Fruit fly (Drosophila melanogaster) whole organism, prepupa: ENCODE data around the gene CG13720.
A peak's percentile ranks its signal among the peaks of the same experiment; 100 is the strongest.

Experiments used
- Blimp-1 ChIP-seq: fragments of 200-800 bp; sonication (Bioruptor generic); optimal IDR thresholded peaks from 3 replicates; lab custom pipeline; 2017; ENCODE audit warnings: missing biosample characterization, missing genetic modification characterization, mild to moderate bottlenecking, moderate library complexity, missing genetic modification reagents
- CG10631 ChIP-seq: fragments of 200-800 bp; sonication (Bioruptor generic); optimal IDR thresholded peaks from 2 replicates; lab custom pipeline; 2016; ENCODE audit warnings: missing biosample characterization, missing genetic modification characterization
- CG10669 ChIP-seq: fragments of 200-800 bp; sonication (Bioruptor generic); optimal IDR thresholded peaks from 3 replicates; lab custom pipeline; 2018; ENCODE audit warnings: missing biosample characterization, mild to moderate bottlenecking, missing genetic modification characterization, moderate library complexity
- CG11762 ChIP-seq: fragments of 200-800 bp; sonication (Bioruptor generic); optimal IDR thresholded peaks from 3 replicates; lab custom pipeline; 2016; ENCODE audit warnings: missing biosample characterization, missing genetic modification characterization; ENCODE audit not compliant: insufficient read depth
- CG11902 ChIP-seq: fragments of 200-800 bp; sonication (Bioruptor generic); optimal IDR thresholded peaks from 3 replicates; lab custom pipeline; 2016; ENCODE audit warnings: missing biosample characterization, missing genetic modification characterization
- CG15336 ChIP-seq: fragments of 200-800 bp; sonication (Bioruptor generic); IDR thresholded peaks from 2 replicates; pipeline ENCODE4 v1.3.6; 2022; ENCODE audit warnings: missing biosample characterization, missing genetic modification characterization
- CG1621 ChIP-seq: fragments of 200-800 bp; sonication (Bioruptor generic); optimal IDR thresholded peaks from 3 replicates; lab custom pipeline; 2018; ENCODE audit warnings: missing biosample characterization, mild to moderate bottlenecking, missing genetic modification characterization
- CG3032 ChIP-seq: fragments of 200-800 bp; optimal IDR thresholded peaks from 2 replicates; lab custom pipeline; 2019; ENCODE audit warnings: missing biosample characterization, mild to moderate bottlenecking, missing genetic modification characterization, moderate library complexity
- CG32006 ChIP-seq: fragments of 200-800 bp; sonication (Bioruptor generic); optimal IDR thresholded peaks from 3 replicates; lab custom pipeline; 2017; ENCODE audit warnings: missing biosample characterization, mild to moderate bottlenecking, missing genetic modification characterization
- CG34406 ChIP-seq: fragments of 200-800 bp; sonication (Bioruptor generic); optimal IDR thresholded peaks from 3 replicates; lab custom pipeline; 2016; ENCODE audit warnings: missing biosample characterization, missing genetic modification characterization
- CG3919 ChIP-seq: fragments of 200-800 bp; sonication (Bioruptor generic); optimal IDR thresholded peaks from 3 replicates; lab custom pipeline; 2016; ENCODE audit warnings: missing biosample characterization, missing genetic modification characterization
- CG4318 ChIP-seq: fragments of 200-800 bp; sonication (Bioruptor generic); optimal IDR thresholded peaks from 3 replicates; lab custom pipeline; 2017; ENCODE audit warnings: missing biosample characterization, mild to moderate bottlenecking, missing genetic modification characterization
- CG6163 ChIP-seq: fragments of 200-800 bp; sonication (Bioruptor generic); IDR thresholded peaks from 3 replicates; pipeline ENCODE4 v1.3.6; 2022; ENCODE audit warnings: missing biosample characterization, missing genetic modification characterization
- CG6792 ChIP-seq: fragments of 200-800 bp; sonication (Bioruptor generic); optimal IDR thresholded peaks from 3 replicates; lab custom pipeline; 2016; ENCODE audit warnings: missing biosample characterization, missing genetic modification characterization
- CG6808 ChIP-seq: fragments of 200-800 bp; sonication (Bioruptor generic); optimal IDR thresholded peaks from 3 replicates; lab custom pipeline; 2017; ENCODE audit warnings: missing biosample characterization, missing genetic modification characterization, mild to moderate bottlenecking, moderate library complexity, missing genetic modification reagents
- CG6854 ChIP-seq: fragments of 200-800 bp; sonication (Bioruptor generic); optimal IDR thresholded peaks from 2 replicates; lab custom pipeline; 2017; ENCODE audit warnings: missing biosample characterization, mild to moderate bottlenecking, missing genetic modification characterization
- CG7368 ChIP-seq: fragments of 200-800 bp; sonication (Bioruptor generic); optimal IDR thresholded peaks from 3 replicates; lab custom pipeline; 2016; ENCODE audit warnings: missing biosample characterization, missing genetic modification characterization
- CG8119 ChIP-seq: fragments of 200-800 bp; sonication (Bioruptor generic); IDR thresholded peaks from 3 replicates; pipeline ENCODE4 v1.3.6; 2022; ENCODE audit warnings: missing biosample characterization, missing genetic modification characterization
- CG8319 ChIP-seq: fragments of 200-800 bp; sonication (Bioruptor generic); optimal IDR thresholded peaks from 3 replicates; lab custom pipeline; 2016; ENCODE audit warnings: missing biosample characterization, missing genetic modification characterization
- CG8632 ChIP-seq: fragments of 200-800 bp; sonication (Bioruptor generic); optimal IDR thresholded peaks from 3 replicates; lab custom pipeline; 2016; ENCODE audit warnings: missing biosample characterization, missing genetic modification characterization
- CG9139 ChIP-seq: fragments of 200-800 bp; sonication (Bioruptor generic); optimal IDR thresholded peaks from 3 replicates; lab custom pipeline; 2017; ENCODE audit warnings: missing biosample characterization, mild to moderate bottlenecking, missing genetic modification characterization
- Eip75B ChIP-seq: fragments of 200-800 bp; sonication (Bioruptor generic); optimal IDR thresholded peaks from 3 replicates; lab custom pipeline; 2016; ENCODE audit warnings: missing biosample characterization, missing genetic modification characterization
- Eip93F ChIP-seq: fragments of 200-800 bp; sonication (Bioruptor generic); optimal IDR thresholded peaks from 2 replicates; lab custom pipeline; 2016; ENCODE audit warnings: missing biosample characterization, mild to moderate bottlenecking, missing genetic modification characterization
- Ets21C ChIP-seq: fragments of 200-800 bp; sonication (Bioruptor generic); optimal IDR thresholded peaks from 3 replicates; lab custom pipeline; 2016; ENCODE audit warnings: missing biosample characterization, missing genetic modification characterization
- Ets96B ChIP-seq: fragments of 200-800 bp; optimal IDR thresholded peaks from 2 replicates; lab custom pipeline; 2019; ENCODE audit warnings: missing biosample characterization, mild to moderate bottlenecking, missing genetic modification characterization, moderate library complexity
- Gug ChIP-seq: fragments of 200-800 bp; sonication (Bioruptor generic); IDR thresholded peaks from 2 replicates; pipeline ENCODE4 v1.3.6; 2022; ENCODE audit warnings: missing biosample characterization, missing genetic modification characterization
- Hr38 ChIP-seq: sonication (Bioruptor generic); optimal IDR thresholded peaks from 2 replicates; lab custom pipeline; 2016; ENCODE audit warnings: missing biosample characterization, missing genetic modification characterization
- Hr39 ChIP-seq: fragments of 200-800 bp; sonication (Bioruptor generic); optimal IDR thresholded peaks from 2 replicates; lab custom pipeline; 2016; ENCODE audit warnings: missing biosample characterization, missing genetic modification characterization
- Hr4 ChIP-seq: fragments of 200-800 bp; sonication (Bioruptor generic); optimal IDR thresholded peaks from 3 replicates; lab custom pipeline; 2016; ENCODE audit warnings: missing biosample characterization, missing genetic modification characterization
- Lpt ChIP-seq: fragments of 200-800 bp; sonication (Bioruptor generic); optimal IDR thresholded peaks from 3 replicates; lab custom pipeline; 2016; ENCODE audit warnings: missing biosample characterization, missing genetic modification characterization
- Met ChIP-seq: fragments of 200-800 bp; sonication (Bioruptor generic); optimal IDR thresholded peaks from 3 replicates; lab custom pipeline; 2016; ENCODE audit warnings: missing biosample characterization, missing genetic modification characterization
- Sox102F ChIP-seq: fragments of 200-800 bp; sonication (Bioruptor generic); optimal IDR thresholded peaks from 2 replicates; lab custom pipeline; 2016; ENCODE audit warnings: missing biosample characterization, mild to moderate bottlenecking, missing genetic modification characterization
- Sox14 ChIP-seq: fragments of 200-800 bp; sonication (Bioruptor generic); optimal IDR thresholded peaks from 3 replicates; lab custom pipeline; 2016; ENCODE audit warnings: missing biosample characterization, missing genetic modification characterization
- Sox15 ChIP-seq: fragments of 200-800 bp; sonication (Bioruptor generic); optimal IDR thresholded peaks from 3 replicates; lab custom pipeline; 2016; ENCODE audit warnings: missing biosample characterization, missing genetic modification characterization
- achi ChIP-seq: fragments of 200-800 bp; sonication (Bioruptor generic); optimal IDR thresholded peaks from 3 replicates; lab custom pipeline; 2016; ENCODE audit warnings: missing biosample characterization, missing genetic modification characterization
- acj6 ChIP-seq: fragments of 200-800 bp; sonication (Bioruptor generic); optimal IDR thresholded peaks from 3 replicates; lab custom pipeline; 2016; ENCODE audit warnings: missing biosample characterization, missing genetic modification characterization
- cyc ChIP-seq: fragments of 200-800 bp; sonication (Bioruptor generic); optimal IDR thresholded peaks from 3 replicates; lab custom pipeline; 2016; ENCODE audit warnings: missing biosample characterization, missing genetic modification characterization
- dac ChIP-seq: fragments of 200-800 bp; sonication (Bioruptor generic); optimal IDR thresholded peaks from 2 replicates; lab custom pipeline; 2017; ENCODE audit warnings: missing biosample characterization, mild to moderate bottlenecking, missing genetic modification characterization
- dsx ChIP-seq: fragments of 200-800 bp; optimal IDR thresholded peaks from 3 replicates; lab custom pipeline; 2019; ENCODE audit warnings: missing biosample characterization, mild to moderate bottlenecking, missing genetic modification characterization, moderate library complexity; ENCODE audit not compliant: poor library complexity, severe bottlenecking
- eg ChIP-seq: fragments of 200-800 bp; sonication (Bioruptor generic); IDR thresholded peaks from 3 replicates; pipeline ENCODE4 v1.3.6; 2022; ENCODE audit warnings: missing biosample characterization, missing genetic modification characterization
- esn ChIP-seq: fragments of 200-800 bp; sonication (Bioruptor generic); optimal IDR thresholded peaks from 2 replicates; lab custom pipeline; 2016; ENCODE audit warnings: missing biosample characterization, mild to moderate bottlenecking, missing genetic modification characterization, moderate library complexity
- fd85E ChIP-seq: fragments of 200-800 bp; sonication (Bioruptor generic); optimal IDR thresholded peaks from 3 replicates; lab custom pipeline; 2016; ENCODE audit warnings: missing biosample characterization, missing genetic modification characterization
- fkh ChIP-seq: fragments of 200-800 bp; sonication (Bioruptor generic); optimal IDR thresholded peaks from 3 replicates; lab custom pipeline; 2017; ENCODE audit warnings: missing biosample characterization, mild to moderate bottlenecking, missing genetic modification characterization, moderate library complexity
- lz ChIP-seq: fragments of 200-800 bp; sonication (Bioruptor generic); optimal IDR thresholded peaks from 3 replicates; lab custom pipeline; 2016; ENCODE audit warnings: missing biosample characterization, missing genetic modification characterization
- net ChIP-seq: fragments of 200-800 bp; sonication (Bioruptor generic); optimal IDR thresholded peaks from 3 replicates; lab custom pipeline; 2016; ENCODE audit warnings: missing biosample characterization, missing genetic modification characterization
- pdm3 ChIP-seq: fragments of 200-800 bp; sonication (Bioruptor generic); optimal IDR thresholded peaks from 3 replicates; lab custom pipeline; 2016; ENCODE audit warnings: missing biosample characterization, missing genetic modification characterization
- salr ChIP-seq, 2 experiments: fragments of 200-800 bp; sonication (Bioruptor generic); optimal IDR thresholded peaks; 3 replicates each; lab custom pipeline; 2016 to 2018; ENCODE audit warnings: missing biosample characterization in 2 of 2, missing genetic modification characterization in 2 of 2, mild to moderate bottlenecking in 1 of 2
- spab ChIP-seq: fragments of 200-800 bp; sonication (Bioruptor generic); optimal IDR thresholded peaks from 2 replicates; lab custom pipeline; 2017; ENCODE audit warnings: missing biosample characterization, mild to moderate bottlenecking, missing genetic modification characterization, missing genetic modification reagents
- ss ChIP-seq, 2 experiments: fragments of 200-800 bp; sonication (Bioruptor generic); optimal IDR thresholded peaks; 2 replicates in 1 of 2; 3 replicates in 1 of 2; lab custom pipeline; 2017 to 2018; ENCODE audit warnings: mild to moderate bottlenecking in 2 of 2, missing biosample characterization in 2 of 2, missing genetic modification characterization in 2 of 2, moderate library complexity in 1 of 2
- svp ChIP-seq: fragments of 200-800 bp; sonication (Bioruptor generic); peaks from one replicate; lab custom pipeline; 2016; ENCODE audit warnings: missing biosample characterization, missing genetic modification characterization
- vri ChIP-seq: fragments of 200-800 bp; sonication (Bioruptor generic); optimal IDR thresholded peaks from 3 replicates; lab custom pipeline; 2016; ENCODE audit warnings: missing biosample characterization, mild to moderate bottlenecking, missing genetic modification characterization

Gene CG13720

DNA sequence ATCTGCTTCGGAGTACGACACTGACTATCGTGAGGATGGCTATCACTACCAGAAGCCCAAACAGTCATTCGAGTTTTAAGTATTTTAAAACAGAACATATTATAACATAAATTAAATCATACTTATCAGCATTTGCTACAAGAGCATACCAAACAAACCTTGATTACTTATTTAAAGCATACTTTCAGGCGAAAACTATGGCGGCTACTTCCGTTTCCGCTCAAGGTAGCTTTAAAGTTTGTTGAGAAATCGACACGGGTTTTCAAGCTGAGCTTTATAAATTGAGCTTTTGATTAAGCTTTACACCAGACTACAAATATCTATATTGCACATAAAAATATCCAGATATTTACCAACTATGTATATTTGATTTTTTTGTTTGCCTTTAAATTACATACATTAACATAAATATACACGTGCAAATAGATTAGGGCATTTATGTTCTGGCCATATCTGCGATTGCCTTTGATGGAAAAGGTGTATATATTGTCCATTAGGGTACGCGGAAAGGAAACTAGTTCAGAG is 25.3 kb downstream of the CG13720 start:
- no peak for TF ChIP-seq Eip93F (GFP tag; lab: Kevin White, UChicago)
- peak; percentile 71 for TF ChIP-seq net (GFP tag; lab: Kevin White, UChicago)
- no peak for TF ChIP-seq Sox14 (GFP tag; lab: Kevin White, UChicago)
- TF ChIP-seq fkh (GFP tag; lab: Kevin White, UChicago), result no peak
- TF ChIP-seq pdm3 (GFP tag; lab: Kevin White, UChicago), result peak; percentile 60
- peak; percentile 26 for TF ChIP-seq CG11762 (GFP tag; lab: Kevin White, UChicago)
- TF ChIP-seq dac, result peak; percentile 46
- TF ChIP-seq Lpt (GFP tag; lab: Kevin White, UChicago), result no peak
- TF ChIP-seq CG3032 (tag; lab: Kevin White, UChicago), result no peak
- TF ChIP-seq CG9139 (GFP tag; lab: Kevin White, UChicago), result peak; percentile 40
- TF ChIP-seq Blimp-1, result no peak
- TF ChIP-seq Gug (GFP tag; lab: Robert Waterston, UW), result no peak
- peak; percentile 23; the same call in 1 of the 3 replicates for TF ChIP-seq CG8119 (GFP tag; lab: Robert Waterston, UW)
- peak in 1 of 2 experiments; percentile 62 for TF ChIP-seq ss (GFP tag; optimal IDR thresholded peaks at IDR 0.05; lab: Kevin White, UChicago)
- no peak for TF ChIP-seq Hr38 (GFP tag; lab: Kevin White, UChicago)
- TF ChIP-seq Hr4 (GFP tag; lab: Kevin White, UChicago), result peak; percentile 61
- TF ChIP-seq spab (GFP tag; lab: Kevin White, UChicago), result peak; percentile 11
- TF ChIP-seq lz (GFP tag; lab: Kevin White, UChicago), result peak; percentile 23
- TF ChIP-seq CG6854 (GFP tag; lab: Kevin White, UChicago), result no peak
- TF ChIP-seq Sox102F (GFP tag; lab: Kevin White, UChicago), result peak; percentile 16
- TF ChIP-seq CG4318 (GFP tag; lab: Kevin White, UChicago), result no peak
- TF ChIP-seq CG3919 (GFP tag; lab: Kevin White, UChicago), result peak; percentile 71
- TF ChIP-seq Met (GFP tag; lab: Kevin White, UChicago), result peak; percentile 37
- TF ChIP-seq Sox15 (GFP tag; lab: Kevin White, UChicago), result no peak
- TF ChIP-seq CG10669, result peak; percentile 48
- no peak for TF ChIP-seq CG11902 (GFP tag; lab: Kevin White, UChicago)
- TF ChIP-seq Ets96B (tag; lab: Kevin White, UChicago), result no peak
- TF ChIP-seq fd85E (GFP tag; lab: Kevin White, UChicago), result no peak
- TF ChIP-seq vri (GFP tag; lab: Kevin White, UChicago), result peak; percentile 4
- peak; percentile 2 for TF ChIP-seq cyc (GFP tag; lab: Kevin White, UChicago)
- peak; percentile 49 for TF ChIP-seq CG34406
- peak; percentile 51 for TF ChIP-seq svp
- peak; percentile 31 for TF ChIP-seq CG32006 (GFP tag; lab: Kevin White, UChicago)
- peak; percentile 52 for TF ChIP-seq achi (GFP tag; lab: Kevin White, UChicago)
- TF ChIP-seq CG6792 (GFP tag; lab: Kevin White, UChicago), result peak; percentile 6
- peak in 1 of 2 experiments; percentile 35 for TF ChIP-seq salr (GFP tag; optimal IDR thresholded peaks at IDR 0.05; lab: Kevin White, UChicago)
- no peak for TF ChIP-seq Hr39 (GFP tag; lab: Kevin White, UChicago)
- peak; percentile 33 for TF ChIP-seq CG8319 (GFP tag; lab: Kevin White, UChicago)
- peak; percentile 83 for TF ChIP-seq eg (GFP tag; lab: Robert Waterston, UW)
- no peak for TF ChIP-seq CG1621
- no peak for TF ChIP-seq dsx (GFP tag; lab: Kevin White, UChicago)
- no peak for TF ChIP-seq esn (GFP tag; lab: Kevin White, UChicago)
- peak; percentile 82 for TF ChIP-seq CG6163 (GFP tag; lab: Robert Waterston, UW)
- peak; percentile 48; the same call in 1 of the 2 replicates for TF ChIP-seq CG15336 (GFP tag; lab: Robert Waterston, UW)
- no peak for TF ChIP-seq Ets21C
- peak; percentile 36 for TF ChIP-seq CG7368
- TF ChIP-seq acj6, result peak; percentile 28
- TF ChIP-seq CG8632 (GFP tag; lab: Kevin White, UChicago), result peak; percentile 47
- peak; percentile 14 for TF ChIP-seq CG6808 (GFP tag; lab: Kevin White, UChicago)
- TF ChIP-seq CG10631 (GFP tag; lab: Kevin White, UChicago), result no peak
- peak; percentile 40 for TF ChIP-seq Eip75B
